Fruit fly (Drosophila melanogaster) whole organism, embryonic: ENCODE results near the gene CG7335.
A peak's percentile ranks its signal among the peaks of the same experiment; 100 is the strongest.

Experiments
- Ada2b ChIP-seq: fragments of 200-800 bp; sonication (Bioruptor generic); IDR thresholded peaks from 2 replicates; pipeline ENCODE4 v1.3.6; 2022; ENCODE audit warnings: missing biosample characterization, missing genetic modification characterization
- Atf-2 ChIP-seq: fragments of 200-800 bp; sonication (Bioruptor generic); optimal IDR thresholded peaks from 2 replicates; lab custom pipeline; 2016; ENCODE audit warnings: missing biosample characterization, missing genetic modification characterization
- Awh ChIP-seq: fragments of 200-800 bp; sonication (Bioruptor generic); IDR thresholded peaks from 2 replicates; pipeline ENCODE4, ENCODE4 v1.3.6; 2022; ENCODE audit warnings: missing biosample characterization, missing genetic modification characterization
- CG10462 ChIP-seq: fragments of 200-800 bp; sonication (Bioruptor generic); optimal IDR thresholded peaks from 2 replicates; lab custom pipeline; 2016; ENCODE audit warnings: missing biosample characterization, missing genetic modification characterization
- CG11398 ChIP-seq: fragments of 200-800 bp; sonication (Bioruptor generic); optimal IDR thresholded peaks from 2 replicates; lab custom pipeline; 2016; ENCODE audit warnings: missing biosample characterization, missing genetic modification characterization
- CG14014 ChIP-seq: fragments of 200-800 bp; sonication (Bioruptor generic); IDR thresholded peaks from 2 replicates; pipeline ENCODE4 v1.3.6; 2022; ENCODE audit warnings: missing biosample characterization, missing genetic modification characterization
- CG1647 ChIP-seq: fragments of 200-800 bp; sonication (Bioruptor generic); optimal IDR thresholded peaks from 3 replicates; lab custom pipeline; 2016; ENCODE audit warnings: missing biosample characterization, missing genetic modification characterization
- CG16815 ChIP-seq: fragments of 200-800 bp; sonication (Bioruptor generic); optimal IDR thresholded peaks from 3 replicates; lab custom pipeline; 2017; ENCODE audit warnings: missing biosample characterization, mild to moderate bottlenecking, missing genetic modification characterization
- CG18476 ChIP-seq: fragments of 200-800 bp; sonication (Bioruptor generic); optimal IDR thresholded peaks from 2 replicates; lab custom pipeline; 2016; ENCODE audit warnings: missing biosample characterization, mild to moderate bottlenecking, missing genetic modification characterization
- CG18599 ChIP-seq: fragments of 200-800 bp; sonication (Bioruptor generic); optimal IDR thresholded peaks from 3 replicates; lab custom pipeline; 2017; ENCODE audit warnings: missing biosample characterization, missing genetic modification characterization, mild to moderate bottlenecking, moderate library complexity, missing genetic modification reagents
- CG30403 ChIP-seq: fragments of 200-800 bp; sonication (Bioruptor generic); optimal IDR thresholded peaks from 3 replicates; lab custom pipeline; 2016; ENCODE audit warnings: missing biosample characterization, missing genetic modification characterization
- CG34224 ChIP-seq: fragments of 200-800 bp; sonication (Bioruptor generic); IDR thresholded peaks from 3 replicates; pipeline ENCODE4 v1.3.6; 2022; ENCODE audit warnings: missing biosample characterization, missing genetic modification characterization; ENCODE audit not compliant: partially characterized antibody
- CG3847 ChIP-seq: fragments of 200-800 bp; sonication (Bioruptor generic); IDR thresholded peaks from 2 replicates; pipeline ENCODE4 v1.3.6; 2022; ENCODE audit warnings: missing biosample characterization, missing genetic modification characterization
- CG43689 ChIP-seq: fragments of 200-800 bp; sonication (Bioruptor generic); IDR thresholded peaks from 2 replicates; pipeline ENCODE4 v1.3.6; 2022; ENCODE audit warnings: missing biosample characterization, missing genetic modification characterization
- CG4730 ChIP-seq: fragments of 200-800 bp; sonication (Bioruptor generic); IDR thresholded peaks from 2 replicates; pipeline ENCODE4 v1.3.6; 2022; ENCODE audit warnings: missing biosample characterization, missing genetic modification characterization
- CG4820 ChIP-seq: fragments of 200-800 bp; sonication (Bioruptor generic); optimal IDR thresholded peaks from 3 replicates; lab custom pipeline; 2016; ENCODE audit warnings: missing biosample characterization, missing genetic modification characterization
- CG6813 ChIP-seq: fragments of 200-800 bp; sonication (Bioruptor generic); optimal IDR thresholded peaks from 2 replicates; lab custom pipeline; 2017; ENCODE audit warnings: missing biosample characterization, missing genetic modification characterization, mild to moderate bottlenecking, moderate library complexity, missing genetic modification reagents
- CG9727 ChIP-seq: fragments of 200-800 bp; sonication (Bioruptor generic); optimal IDR thresholded peaks from 3 replicates; lab custom pipeline; 2017; ENCODE audit warnings: missing biosample characterization, mild to moderate bottlenecking, missing genetic modification characterization
- CG9817 ChIP-seq: fragments of 200-800 bp; sonication (Bioruptor generic); optimal IDR thresholded peaks from 2 replicates; lab custom pipeline; 2018; ENCODE audit warnings: missing biosample characterization, mild to moderate bottlenecking, missing genetic modification characterization, moderate library complexity
- CkIIα-i1 ChIP-seq: fragments of 200-800 bp; sonication (Bioruptor generic); IDR thresholded peaks from 2 replicates; pipeline ENCODE4 v1.3.6; 2022; ENCODE audit warnings: missing biosample characterization, missing genetic modification characterization
- E2f1 ChIP-seq: fragments of 200-800 bp; sonication (Bioruptor generic); IDR thresholded peaks from 2 replicates; pipeline ENCODE4 v1.3.6; 2022; ENCODE audit warnings: missing biosample characterization, missing genetic modification characterization
- GATAe ChIP-seq: fragments of 200-800 bp; sonication (Bioruptor generic); conservative IDR thresholded peaks from 2 replicates; pipeline ENCODE4 v1.3.6; 2022; ENCODE audit warnings: missing biosample characterization, missing genetic modification characterization
- H15 ChIP-seq: fragments of 200-800 bp; sonication (Bioruptor generic); IDR thresholded peaks from 3 replicates; pipeline ENCODE4 v1.3.6; 2022; ENCODE audit warnings: missing biosample characterization, missing genetic modification characterization
- Lpt ChIP-seq: fragments of >200 bp; optimal IDR thresholded peaks from 2 replicates; lab custom pipeline; 2018; ENCODE audit warnings: missing biosample characterization, missing genetic modification characterization
- Meics ChIP-seq: fragments of 200-800 bp; sonication (Bioruptor generic); optimal IDR thresholded peaks from 2 replicates; lab custom pipeline; 2017; ENCODE audit warnings: missing biosample characterization, mild to moderate bottlenecking, missing genetic modification characterization
- NFAT ChIP-seq: fragments of 200-800 bp; sonication (Bioruptor generic); IDR thresholded peaks from 2 replicates; pipeline ENCODE4 v1.3.6; 2022; ENCODE audit warnings: missing biosample characterization, missing genetic modification characterization
- Sry-δ ChIP-seq: fragments of 200-800 bp; sonication (Bioruptor generic); optimal IDR thresholded peaks from 2 replicates; lab custom pipeline; 2016; ENCODE audit warnings: missing biosample characterization, missing genetic modification characterization
- Taf1 ChIP-seq: fragments of 200-800 bp; sonication (Bioruptor generic); IDR thresholded peaks from 2 replicates; pipeline ENCODE4 v1.3.6; 2022; ENCODE audit warnings: missing biosample characterization, missing genetic modification characterization
- Vsx1 ChIP-seq: fragments of 200-800 bp; sonication (Bioruptor generic); optimal IDR thresholded peaks from 2 replicates; lab custom pipeline; 2017; ENCODE audit warnings: missing biosample characterization, mild to moderate bottlenecking, missing genetic modification characterization, missing genetic modification reagents
- Xrp1 ChIP-seq: fragments of 200-800 bp; sonication (Bioruptor generic); IDR thresholded peaks from 2 replicates; pipeline ENCODE4 v1.3.6; 2022; ENCODE audit warnings: missing biosample characterization, missing genetic modification characterization
- amos ChIP-seq: fragments of 200-800 bp; sonication (Bioruptor generic); IDR thresholded peaks from 2 replicates; pipeline ENCODE4 v1.3.6; 2022; ENCODE audit warnings: missing biosample characterization, missing genetic modification characterization; ENCODE audit not compliant: partially characterized antibody
- bab2 ChIP-seq: fragments of 200-800 bp; sonication (Bioruptor generic); optimal IDR thresholded peaks from 2 replicates; lab custom pipeline; 2016; ENCODE audit warnings: missing biosample characterization, missing genetic modification characterization
- cg ChIP-seq: fragments of 200-800 bp; sonication (Bioruptor generic); optimal IDR thresholded peaks from 3 replicates; lab custom pipeline; 2019; ENCODE audit warnings: missing biosample characterization, mild to moderate bottlenecking, missing genetic modification characterization, moderate library complexity
- dan ChIP-seq: fragments of 200-800 bp; sonication (Bioruptor generic); IDR thresholded peaks from 2 replicates; pipeline ENCODE4 v1.3.6; 2022; ENCODE audit warnings: missing biosample characterization, missing genetic modification characterization
- dysf ChIP-seq: fragments of 200-800 bp; sonication (Bioruptor generic); IDR thresholded peaks from 3 replicates; pipeline ENCODE4 v1.3.6; 2022; ENCODE audit warnings: missing biosample characterization, missing genetic modification characterization
- gfzf ChIP-seq: fragments of 200-800 bp; sonication (Bioruptor generic); optimal IDR thresholded peaks from 2 replicates; lab custom pipeline; 2016; ENCODE audit warnings: missing biosample characterization, mild to moderate bottlenecking, missing genetic modification characterization, moderate library complexity
- gro ChIP-seq: fragments of 200-800 bp; sonication (Bioruptor generic); optimal IDR thresholded peaks from 2 replicates; lab custom pipeline; 2016; ENCODE audit warnings: missing biosample characterization, missing genetic modification characterization
- gsb-n ChIP-seq: fragments of 200-800 bp; sonication (Bioruptor generic); optimal IDR thresholded peaks from 3 replicates; lab custom pipeline; 2018; ENCODE audit warnings: missing biosample characterization, mild to moderate bottlenecking, missing genetic modification characterization
- ham ChIP-seq: fragments of 200-800 bp; sonication (Bioruptor generic); IDR thresholded peaks from 2 replicates; pipeline ENCODE4 v1.3.6; 2022; ENCODE audit warnings: missing biosample characterization, missing genetic modification characterization
- hb ChIP-seq: fragments of 200-800 bp; sonication (Bioruptor generic); IDR thresholded peaks from 3 replicates; pipeline ENCODE4 v1.3.6; 2022; ENCODE audit warnings: missing biosample characterization, missing genetic modification characterization; ENCODE audit not compliant: partially characterized antibody
- kni ChIP-seq: fragments of 200-800 bp; sonication (Bioruptor generic); optimal IDR thresholded peaks from 3 replicates; lab custom pipeline; 2017; ENCODE audit warnings: mild to moderate bottlenecking, missing biosample characterization, missing genetic modification reagents, missing genetic modification characterization
- lbe ChIP-seq: fragments of 200-800 bp; sonication (Bioruptor generic); optimal IDR thresholded peaks from 2 replicates; lab custom pipeline; 2016; ENCODE audit warnings: missing biosample characterization, mild to moderate bottlenecking, missing genetic modification characterization
- mld ChIP-seq: fragments of 200-800 bp; sonication (Bioruptor generic); IDR thresholded peaks from 3 replicates; pipeline ENCODE4 v1.3.6; 2022; ENCODE audit warnings: missing biosample characterization, missing genetic modification characterization; ENCODE audit not compliant: partially characterized antibody
- nmo ChIP-seq: fragments of 200-800 bp; sonication (Bioruptor generic); optimal IDR thresholded peaks from 2 replicates; lab custom pipeline; 2018; ENCODE audit warnings: missing biosample characterization, mild to moderate bottlenecking, missing genetic modification characterization, moderate library complexity
- pum ChIP-seq: fragments of 200-800 bp; sonication (Bioruptor generic); optimal IDR thresholded peaks from 2 replicates; lab custom pipeline; 2016; ENCODE audit warnings: missing biosample characterization, missing genetic modification characterization
- seq ChIP-seq: fragments of 200-800 bp; sonication (Bioruptor generic); IDR thresholded peaks from 2 replicates; pipeline ENCODE4 v1.3.6; 2022; ENCODE audit warnings: missing biosample characterization, missing genetic modification characterization
- slbo ChIP-seq: fragments of 200-800 bp; sonication (Bioruptor generic); IDR thresholded peaks from 2 replicates; pipeline ENCODE4 v1.3.6; 2022; ENCODE audit warnings: missing biosample characterization, missing genetic modification characterization
- slp2 ChIP-seq: fragments of 200-800 bp; sonication (Bioruptor generic); optimal IDR thresholded peaks from 2 replicates; lab custom pipeline; 2016; ENCODE audit warnings: missing biosample characterization, missing genetic modification characterization
- sug ChIP-seq: fragments of 200-800 bp; optimal IDR thresholded peaks from 2 replicates; lab custom pipeline; 2019; ENCODE audit warnings: missing biosample characterization, mild to moderate bottlenecking, missing genetic modification characterization, moderate library complexity
- tap ChIP-seq: fragments of 200-800 bp; optimal IDR thresholded peaks from 3 replicates; lab custom pipeline; 2019; ENCODE audit warnings: missing biosample characterization, mild to moderate bottlenecking, missing genetic modification characterization, moderate library complexity
- tin ChIP-seq: fragments of 200-800 bp; sonication (Bioruptor generic); optimal IDR thresholded peaks from 3 replicates; lab custom pipeline; 2016; ENCODE audit warnings: missing biosample characterization, missing genetic modification characterization
- trh ChIP-seq: fragments of 200-800 bp; sonication (Bioruptor generic); optimal IDR thresholded peaks from 2 replicates; lab custom pipeline; 2016; ENCODE audit warnings: missing biosample characterization, missing genetic modification characterization

The CG7335 gene

DNA sequence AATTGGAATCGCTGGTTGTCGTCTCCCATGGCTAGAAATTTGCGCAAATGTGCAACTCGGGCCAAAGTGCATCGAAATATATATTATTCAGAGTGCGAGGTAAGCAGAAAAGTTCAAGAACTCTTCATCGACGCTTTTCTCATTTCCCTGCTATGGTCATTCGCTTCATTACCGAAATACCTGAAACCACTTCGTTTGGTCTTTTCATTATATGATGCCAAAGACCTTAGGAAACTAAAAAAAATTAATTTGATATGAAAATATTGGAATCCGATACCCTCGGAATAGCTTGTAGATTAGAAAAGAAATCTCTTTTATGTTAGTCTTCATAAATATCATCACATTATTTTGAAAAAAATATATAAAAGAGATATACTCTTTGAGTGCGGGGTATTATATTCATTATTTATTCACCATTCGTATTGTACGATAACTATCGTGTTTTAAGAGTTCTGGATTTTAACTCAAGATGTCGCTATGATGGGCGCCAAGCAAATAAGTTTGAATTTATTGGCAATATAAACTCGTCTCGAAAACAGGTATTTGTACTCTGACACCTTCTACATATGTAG lies 20.2 kb downstream of the CG7335 start, which contains the start of gene CG14187 (continued):
- TF ChIP-seq slp2 (GFP tag; lab: Kevin White, UChicago), result no peak
- TF ChIP-seq CG34224 (GFP tag; lab: Robert Waterston, UW), result 0 out of 3 replicates have a peak, but pooled peaks have one; percentile 31
- TF ChIP-seq CG16815 (GFP tag; lab: Kevin White, UChicago), result no peak
- TF ChIP-seq NFAT (GFP tag; lab: Robert Waterston, UW), result no peak
- TF ChIP-seq Ada2b (GFP tag; lab: Robert Waterston, UW), result no peak
- no peak for TF ChIP-seq nmo (GFP tag; lab: Kevin White, UChicago)
- TF ChIP-seq slbo (GFP tag; lab: Robert Waterston, UW), result peak; percentile 55; the same call in 1 of the 2 replicates
- no peak for TF ChIP-seq CG4820
- TF ChIP-seq CG3847 (GFP tag; lab: Robert Waterston, UW), result peak; percentile 37; the same call in 1 of the 2 replicates
- no peak for TF ChIP-seq pum (GFP tag; lab: Kevin White, UChicago)
- TF ChIP-seq CG10462 (GFP tag; lab: Kevin White, UChicago), result no peak
- no peak for TF ChIP-seq H15 (GFP tag; lab: Robert Waterston, UW)
- TF ChIP-seq dysf (GFP tag; lab: Robert Waterston, UW), result 0 out of 3 replicates have a peak, but pooled peaks have one; percentile 31
- no peak for TF ChIP-seq E2f1 (GFP tag; lab: Robert Waterston, UW)
- TF ChIP-seq CG18599, result no peak
- TF ChIP-seq Xrp1 (GFP tag; lab: Robert Waterston, UW), result peak; percentile 40; the same call in 1 of the 2 replicates
- TF ChIP-seq hb (GFP tag; lab: Robert Waterston, UW), result no peak
- no peak for TF ChIP-seq Vsx1
- TF ChIP-seq CkIIα-i1 (GFP tag; lab: Robert Waterston, UW), result no peak
- TF ChIP-seq trh (GFP tag; lab: Kevin White, UChicago), result no peak
- no peak for TF ChIP-seq CG11398 (GFP tag; lab: Kevin White, UChicago)
- TF ChIP-seq dan, result no peak
- TF ChIP-seq Atf-2, result no peak
- TF ChIP-seq mld, result no peak
- no peak for TF ChIP-seq gro (GFP tag; lab: Kevin White, UChicago)
- TF ChIP-seq cg, result no peak
- TF ChIP-seq tin (GFP tag; lab: Kevin White, UChicago), result no peak
- TF ChIP-seq CG9817 (tag; lab: Kevin White, UChicago), result no peak
- TF ChIP-seq CG1647, result no peak
- TF ChIP-seq CG43689 (GFP tag; lab: Robert Waterston, UW), result no peak
- no peak for TF ChIP-seq Lpt (GFP tag; lab: Kevin White, UChicago)
- no peak for TF ChIP-seq bab2
- no peak for TF ChIP-seq gsb-n (tag; lab: Kevin White, UChicago)
- no peak for TF ChIP-seq Awh (GFP tag; lab: Robert Waterston, UW)
- TF ChIP-seq sug, result no peak
- TF ChIP-seq gfzf (GFP tag; lab: Kevin White, UChicago), result no peak
- TF ChIP-seq CG18476, result no peak
- no peak for TF ChIP-seq seq (GFP tag; lab: Robert Waterston, UW)
- no peak for TF ChIP-seq CG4730 (GFP tag; lab: Robert Waterston, UW)
- no peak for TF ChIP-seq kni
- TF ChIP-seq Taf1 (GFP tag; lab: Robert Waterston, UW), result no peak
- TF ChIP-seq Meics (GFP tag; lab: Kevin White, UChicago), result no peak
- TF ChIP-seq CG30403, result no peak
- peak; percentile 10 for TF ChIP-seq Sry-δ
- TF ChIP-seq tap (tag; lab: Kevin White, UChicago), result no peak
- no peak for TF ChIP-seq GATAe (GFP tag; lab: Robert Waterston, UW)
- no peak for TF ChIP-seq CG14014
- TF ChIP-seq amos (GFP tag; lab: Robert Waterston, UW), result peak; percentile 79
- no peak for TF ChIP-seq CG6813 (GFP tag; lab: Kevin White, UChicago)
- no peak for TF ChIP-seq ham (GFP tag; lab: Robert Waterston, UW)
- TF ChIP-seq lbe (GFP tag; lab: Kevin White, UChicago), result no peak
- TF ChIP-seq CG9727 (GFP tag; lab: Kevin White, UChicago), result no peak
